Fruit fly (Drosophila melanogaster) ovary, adult (tissue): ENCODE data around the gene Cda4.

Experiments
- CG17801 ChIP-seq: fragments of 200-800 bp; optimal IDR thresholded peaks from 2 replicates; lab custom pipeline; 2019; ENCODE audit warnings: missing biosample characterization, mild to moderate bottlenecking, missing genetic modification characterization, moderate library complexity; ENCODE audit not compliant: partially characterized antibody

The Cda4 gene

dm6 chrX:22632604-22633003, at the start of gene Cda4:
TSS of gene Cda4 (minus strand) at chrX:22632710.
- TF ChIP-seq CG17801 (GFP tag; lab: Kevin White, UChicago): no peak

dm6 chrX:22656950-22657349, 24.4 kb upstream of the Cda4 start:
- no peak for TF ChIP-seq CG17801 (GFP tag; lab: Kevin White, UChicago)

- TF ChIP-seq CG17801 (GFP tag; lab: Kevin White, UChicago): no peak
These were observed 19.9 kb upstream of the Cda4 start for dm6 chrX:22652366-22652765.

- TF ChIP-seq CG17801 (GFP tag; lab: Kevin White, UChicago): no peak
These were observed 4.3 kb upstream of the Cda4 start for dm6 chrX:22636737-22637273.

dm6 chrX:22633806-22634434, 1.4 kb upstream of the Cda4 start:
- no peak for TF ChIP-seq CG17801 (GFP tag; lab: Kevin White, UChicago)

- no peak for TF ChIP-seq CG17801 (GFP tag; lab: Kevin White, UChicago)
These were observed 827 bp downstream of the Cda4 start for dm6 chrX:22631683-22632082.

- TF ChIP-seq CG17801 (GFP tag; lab: Kevin White, UChicago): no peak
These were observed 49.6 kb downstream of the Cda4 start for dm6 chrX:22582909-22583308.

- TF ChIP-seq CG17801 (GFP tag; lab: Kevin White, UChicago): no peak
These were observed 57.4 kb downstream of the Cda4 start for dm6 chrX:22575082-22575481.

dm6 chrX:22574362-22574761, 58.1 kb downstream of the Cda4 start:
- no peak for TF ChIP-seq CG17801 (GFP tag; lab: Kevin White, UChicago)

- no peak for TF ChIP-seq CG17801 (GFP tag; lab: Kevin White, UChicago)
These were observed 85.7 kb downstream of the Cda4 start, which contains the start of gene CG17601 for dm6 chrX:22546797-22547196. TSS of gene CG17601 (plus strand) at chrX:22547097.

- TF ChIP-seq CG17801 (GFP tag; lab: Kevin White, UChicago): no peak
These were observed 87.8 kb downstream of the Cda4 start for dm6 chrX:22544660-22545059.

dm6 chrX:22544222-22544621, 88.3 kb downstream of the Cda4 start, which contains the start of gene Cluap1:
TSS of gene Cluap1 (minus strand) at chrX:22544322.
- TF ChIP-seq CG17801 (GFP tag; lab: Kevin White, UChicago): no peak

- TF ChIP-seq CG17801 (GFP tag; lab: Kevin White, UChicago): peak; percentile 2
These were observed 92.4 kb downstream of the Cda4 start, which contains the start of gene CG17598 for dm6 chrX:22540065-22540504. TSS of gene CG17598 (minus strand) at chrX:22540383.
